Worm (Caenorhabditis elegans) whole organism, mixed stage, embryonic: ENCODE data around the gene lpr-3.
A peak's percentile ranks its signal among the peaks of the same experiment; 100 is the strongest.

ENCODE experiments used
- M03D4.4 ChIP-seq: sonication (generic microtip); optimal IDR thresholded peaks from 2 replicates; lab custom pipeline; 2017; ENCODE audit warnings: mild to moderate bottlenecking, missing genetic modification characterization, missing compliant biosample characterization
- blmp-1 ChIP-seq: fragments of 150-350 bp; optimal IDR thresholded peaks from 2 replicates; lab custom pipeline; 2014; ENCODE audit warnings: missing biosample characterization, missing genetic modification characterization
- ceh-43 ChIP-seq: fragments of 200-800 bp; sonication (Bioruptor generic); optimal IDR thresholded peaks from 2 replicates; lab custom pipeline; 2018; ENCODE audit warnings: mild to moderate bottlenecking, missing genetic modification characterization, moderate library complexity, missing compliant biosample characterization
- ceh-83 ChIP-seq: fragments of 200-800 bp; sonication (Bioruptor generic); optimal IDR thresholded peaks from 2 replicates; lab custom pipeline; 2018; ENCODE audit warnings: mild to moderate bottlenecking, missing genetic modification characterization, missing compliant biosample characterization
- ces-1 ChIP-seq: fragments of 150-350 bp; optimal IDR thresholded peaks from 2 replicates; lab custom pipeline; 2014; ENCODE audit warnings: missing biosample characterization, missing genetic modification reagents, missing genetic modification characterization
- cnd-1 ChIP-seq: fragments of 200-800 bp; sonication (Bioruptor generic); optimal IDR thresholded peaks from 2 replicates; lab custom pipeline; 2018; ENCODE audit warnings: mild to moderate bottlenecking, missing genetic modification characterization, missing compliant biosample characterization
- drap-1 ChIP-seq: fragments of 200-800 bp; sonication (Bioruptor generic); optimal IDR thresholded peaks from 3 replicates; lab custom pipeline; 2018; ENCODE audit warnings: mild to moderate bottlenecking, missing genetic modification characterization, missing compliant biosample characterization
- elt-1 ChIP-seq: sonication (generic microtip); optimal IDR thresholded peaks from 2 replicates; lab custom pipeline; 2017; ENCODE audit warnings: missing genetic modification characterization, mild to moderate bottlenecking, missing compliant biosample characterization, antibody characterized with exemption, moderate library complexity, borderline replicate concordance; ENCODE audit not compliant: insufficient read depth
- elt-3 ChIP-seq: fragments of 150-350 bp; optimal IDR thresholded peaks from 2 replicates; lab custom pipeline; 2014; ENCODE audit warnings: missing biosample characterization, missing genetic modification characterization
- flh-1 ChIP-seq: fragments of 200-800 bp; sonication (Bioruptor generic); optimal IDR thresholded peaks from 2 replicates; lab custom pipeline; 2018; ENCODE audit warnings: mild to moderate bottlenecking, missing genetic modification characterization, moderate library complexity, missing compliant biosample characterization
- ham-2 ChIP-seq: fragments of 200-800 bp; sonication (Bioruptor generic); optimal IDR thresholded peaks from 2 replicates; lab custom pipeline; 2018; ENCODE audit warnings: mild to moderate bottlenecking, missing genetic modification characterization, missing compliant biosample characterization
- hlh-1 ChIP-seq: fragments of 150-350 bp; optimal IDR thresholded peaks from 2 replicates; lab custom pipeline; 2014; ENCODE audit warnings: missing biosample characterization, missing genetic modification reagents, missing genetic modification characterization
- lin-13 ChIP-seq: fragments of 150-350 bp; optimal IDR thresholded peaks from 2 replicates; lab custom pipeline; 2014; ENCODE audit warnings: missing biosample characterization, missing genetic modification characterization
- lin-32 ChIP-seq: fragments of 200-800 bp; sonication (Bioruptor generic); optimal IDR thresholded peaks from 2 replicates; lab custom pipeline; 2018; ENCODE audit warnings: mild to moderate bottlenecking, missing genetic modification characterization, missing compliant biosample characterization
- mab-5 ChIP-seq: fragments of 150-350 bp; optimal IDR thresholded peaks from 2 replicates; lab custom pipeline; 2014; ENCODE audit warnings: missing biosample characterization, missing genetic modification characterization
- mep-1 ChIP-seq: fragments of 150-350 bp; optimal IDR thresholded peaks from 2 replicates; lab custom pipeline; 2017; ENCODE audit warnings: missing biosample characterization, missing genetic modification reagents, missing genetic modification characterization, inconsistent platforms
- nhr-12 ChIP-seq: fragments of 150-350 bp; optimal IDR thresholded peaks from 2 replicates; lab custom pipeline; 2014; ENCODE audit warnings: missing biosample characterization, missing genetic modification characterization
- nhr-237 ChIP-seq: fragments of 150-350 bp; optimal IDR thresholded peaks from 2 replicates; lab custom pipeline; 2014; ENCODE audit warnings: missing biosample characterization, missing genetic modification characterization
- nhr-28 ChIP-seq: fragments of 150-350 bp; optimal IDR thresholded peaks from 2 replicates; lab custom pipeline; 2014; ENCODE audit warnings: missing biosample characterization, missing genetic modification characterization
- nhr-76 ChIP-seq: sonication (generic microtip); optimal IDR thresholded peaks from 2 replicates; lab custom pipeline; 2017; ENCODE audit warnings: missing biosample characterization, missing genetic modification characterization
- pha-4 ChIP-seq: fragments of 150-350 bp; optimal IDR thresholded peaks from 2 replicates; lab custom pipeline; 2018; ENCODE audit warnings: missing biosample characterization, missing genetic modification reagents, missing genetic modification characterization
- sem-2 ChIP-seq: fragments of 200-800 bp; sonication (Bioruptor generic); optimal IDR thresholded peaks from 2 replicates; lab custom pipeline; 2018; ENCODE audit warnings: mild to moderate bottlenecking, missing genetic modification characterization, missing compliant biosample characterization
- snpc-4 ChIP-seq: fragments of 150-350 bp; optimal IDR thresholded peaks from 2 replicates; lab custom pipeline; 2014; ENCODE audit warnings: missing biosample characterization, missing genetic modification characterization
- sptf-1 ChIP-seq: sonication (generic microtip); optimal IDR thresholded peaks from 2 replicates; lab custom pipeline; 2017; ENCODE audit warnings: mild to moderate bottlenecking, missing genetic modification characterization, moderate library complexity, missing compliant biosample characterization
- tbx-8 ChIP-seq: fragments of 200-800 bp; sonication (Bioruptor generic); optimal IDR thresholded peaks from 2 replicates; lab custom pipeline; 2018; ENCODE audit warnings: mild to moderate bottlenecking, missing genetic modification characterization, moderate library complexity, missing compliant biosample characterization
- unc-120 ChIP-seq: sonication (generic microtip); optimal IDR thresholded peaks from 2 replicates; lab custom pipeline; 2017; ENCODE audit warnings: missing genetic modification characterization, missing compliant biosample characterization; ENCODE audit not compliant: poor library complexity, severe bottlenecking
- unc-39 ChIP-seq: fragments of 150-350 bp; optimal IDR thresholded peaks from 2 replicates; lab custom pipeline; 2014; ENCODE audit warnings: missing biosample characterization, missing genetic modification characterization
- unc-62 ChIP-seq: fragments of 150-350 bp; optimal IDR thresholded peaks from 2 replicates; lab custom pipeline; 2014; ENCODE audit warnings: missing biosample characterization, missing genetic modification reagents, missing genetic modification characterization
- ztf-11 ChIP-seq: fragments of 150-350 bp; optimal IDR thresholded peaks from 2 replicates; lab custom pipeline; 2014; ENCODE audit warnings: missing biosample characterization, missing genetic modification characterization

Gene lpr-3

DNA sequence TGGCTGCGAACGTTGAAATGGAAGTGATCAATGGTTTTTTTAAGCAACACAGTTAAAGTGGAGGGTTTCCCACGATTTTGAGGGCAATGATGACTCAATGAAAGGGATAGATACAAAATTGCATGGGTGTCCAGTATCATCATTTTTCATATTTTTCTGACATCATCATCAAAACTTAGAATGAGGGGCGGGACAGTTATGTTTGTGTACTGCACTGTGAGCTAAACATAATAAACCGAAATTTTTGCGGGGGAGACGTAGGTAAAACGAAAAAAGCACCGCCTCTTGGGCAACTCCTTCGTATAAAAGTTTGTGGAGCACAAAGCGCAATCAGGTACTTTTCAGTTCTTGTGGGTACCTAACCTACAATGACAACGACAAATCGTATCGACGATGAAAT, 3.6 kb upstream of the lpr-3 start, which contains the start of gene C09F12.2:
Gene C09F12.2 (plus strand): TSS at position 301 of the 400 bp plus-strand sequence.
- TF ChIP-seq nhr-12 (no peak), elt-3 (tag; lab: Kevin White, UChicago) (no peak), cnd-1 (tag; lab: Kevin White, UChicago) (no peak), unc-120 (tag; lab: Kevin White, UChicago) (no peak), nhr-76 (tag; lab: Kevin White, UChicago) (no peak)

DNA sequence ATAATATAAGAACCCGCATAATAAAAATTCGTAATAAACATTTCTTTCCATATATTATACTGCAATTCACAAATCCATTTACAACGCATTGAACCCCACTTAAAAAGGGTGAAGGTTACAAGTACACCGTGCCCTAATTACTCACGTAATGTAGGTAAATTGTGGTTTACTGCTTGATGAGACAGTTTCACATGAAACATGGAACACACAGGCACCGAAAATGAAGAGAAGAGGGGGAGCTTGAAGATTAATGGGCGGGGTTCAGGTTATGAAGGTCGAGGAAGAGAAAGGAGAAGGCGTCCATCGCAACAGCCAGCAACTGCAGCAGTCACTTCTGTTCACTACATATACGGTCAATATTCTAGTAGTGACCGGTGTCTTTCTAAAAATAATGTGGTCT, 2.5 kb downstream of the lpr-3 start, which contains the start of gene lpr-6:
Gene lpr-6 (plus strand): TSS at position 251 of the 400 bp plus-strand sequence.
- TF ChIP-seq ceh-43 (GFP tag; lab: Kevin White, UChicago) (peak; percentile 36), elt-1 (no peak)
- TF ChIP-seq, all 35 proteins: peak for 1

DNA sequence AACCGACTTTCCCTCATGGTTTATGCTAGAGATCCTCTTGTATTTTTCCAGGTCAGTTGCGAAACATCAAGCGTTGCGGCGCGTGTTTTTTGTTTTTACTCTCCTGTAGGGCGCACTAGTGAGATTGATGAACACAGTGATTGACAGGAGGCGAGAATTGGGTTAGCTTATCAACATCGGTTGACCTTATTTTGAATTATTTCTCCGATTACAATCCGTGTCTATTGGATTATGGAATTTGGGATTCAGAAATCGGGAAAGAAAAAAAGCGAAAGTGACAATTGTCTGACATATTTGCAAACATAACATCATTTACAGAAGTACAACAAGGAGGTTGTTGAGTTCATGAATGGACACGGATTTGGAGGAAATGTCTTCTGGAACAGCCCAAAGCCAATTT, 3.7 kb downstream of the lpr-3 start:
- TF ChIP-seq flh-1 (no peak), cnd-1 (tag; lab: Kevin White, UChicago) (no peak), unc-62 (GFP tag; lab: Kevin White, UChicago) (peak; percentile 55), pha-4 (tag; lab: Kevin White, UChicago) (no peak), blmp-1 (tag; lab: Kevin White, UChicago) (peak; percentile 59)

DNA sequence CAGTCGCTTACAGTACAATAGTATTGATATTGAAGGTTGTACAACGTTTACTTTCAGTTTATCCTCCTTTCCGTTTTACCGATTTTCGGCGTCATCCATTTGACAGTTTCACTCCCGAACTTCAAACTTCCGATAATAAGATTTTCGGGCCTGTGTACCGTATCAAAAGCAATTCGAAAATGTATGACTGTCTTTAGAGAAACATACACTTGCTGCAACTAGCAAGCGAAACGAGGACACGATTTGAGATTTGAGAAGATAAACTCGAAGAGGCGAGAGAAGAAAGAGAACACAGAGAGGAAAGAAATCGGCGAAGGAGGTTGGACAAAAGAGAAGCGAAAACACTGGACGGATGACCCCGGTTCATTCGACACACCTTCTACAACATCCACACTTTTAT, 4.7 kb downstream of the lpr-3 start, which contains the start of gene lpr-5:
Gene lpr-5 (plus strand): TSS at position 220 of the 400 bp plus-strand sequence.
- TF ChIP-seq tbx-8 (GFP tag; lab: Kevin White, UChicago) (no peak), blmp-1 (tag; lab: Kevin White, UChicago) (peak; percentile 4), ham-2 (peak; percentile 9), snpc-4 (tag; lab: Kevin White, UChicago) (no peak)

DNA sequence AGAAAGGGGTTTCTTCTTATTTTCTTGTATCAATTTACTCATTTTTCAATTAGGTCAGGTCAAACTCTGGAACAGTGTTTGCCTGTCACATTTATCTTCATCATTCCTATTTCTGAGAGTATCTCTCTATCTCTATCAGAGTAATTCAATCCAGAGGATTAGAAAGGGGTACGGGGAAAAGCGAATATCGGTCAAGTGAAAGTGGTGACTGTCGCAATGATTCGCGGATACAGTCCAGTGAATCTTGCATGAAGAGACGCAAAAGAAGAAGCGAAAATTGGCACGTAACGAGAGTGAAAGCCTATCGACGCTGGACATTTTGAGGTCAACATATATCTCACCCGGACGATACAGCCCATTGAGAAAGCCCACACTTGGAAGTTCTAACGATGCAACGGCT, 7.6 kb downstream of the lpr-3 start, which contains the start of gene lpr-4:
Gene lpr-4 (plus strand): TSS at position 328 of the 400 bp plus-strand sequence.
- TF ChIP-seq nhr-76 (tag; lab: Kevin White, UChicago) (no peak), pha-4 (tag; lab: Kevin White, UChicago) (no peak), unc-62 (GFP tag; lab: Kevin White, UChicago) (peak; percentile 57), nhr-237 (tag; lab: Kevin White, UChicago) (no peak), elt-1 (peak; percentile 5), blmp-1 (tag; lab: Kevin White, UChicago) (peak; percentile 98), ham-2 (peak; percentile 83), elt-3 (tag; lab: Kevin White, UChicago) (peak; percentile 57)

DNA sequence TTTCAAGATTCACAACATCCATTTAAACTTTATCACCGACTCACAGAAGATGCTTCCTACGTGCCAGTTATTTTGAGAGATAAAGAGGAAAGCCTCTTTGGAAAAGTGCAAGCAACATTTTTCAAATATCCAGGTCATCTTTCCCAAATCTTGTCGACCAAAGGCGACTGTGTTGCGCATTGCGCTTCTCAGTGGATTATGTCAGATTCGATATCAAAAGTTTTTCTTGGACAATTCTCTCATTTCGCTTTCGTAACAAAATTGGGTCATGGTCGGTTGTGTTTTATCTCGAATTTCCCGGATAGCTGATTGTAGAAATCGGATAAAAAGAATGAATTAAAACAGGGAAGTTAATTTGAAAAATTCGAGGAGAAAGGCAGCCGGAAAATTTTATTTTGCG, 10.1 kb downstream of the lpr-3 start:
- no peak for TF ChIP-seq lin-13 (tag; lab: Kevin White, UChicago)
- no peak for TF ChIP-seq lin-32 (GFP tag; lab: Kevin White, UChicago)
- no peak for TF ChIP-seq hlh-1 (tag; lab: Kevin White, UChicago)
- no peak for TF ChIP-seq mab-5
- no peak for TF ChIP-seq nhr-237 (tag; lab: Kevin White, UChicago)
- no peak for TF ChIP-seq unc-62 (GFP tag; lab: Kevin White, UChicago)
- no peak for TF ChIP-seq sptf-1 (tag; lab: Kevin White, UChicago)
- TF ChIP-seq elt-1 = peak; percentile 5
- no peak for TF ChIP-seq nhr-76 (tag; lab: Kevin White, UChicago)
- TF ChIP-seq pha-4 (tag; lab: Kevin White, UChicago) = no peak
- TF ChIP-seq ham-2 = peak; percentile 33
- no peak for TF ChIP-seq tbx-8 (GFP tag; lab: Kevin White, UChicago)
- no peak for TF ChIP-seq mep-1 (tag; lab: Kevin White, UChicago)
- TF ChIP-seq unc-39 = no peak
- no peak for TF ChIP-seq drap-1 (GFP tag; lab: Kevin White, UChicago)
- no peak for TF ChIP-seq nhr-12
- no peak for TF ChIP-seq ceh-83 (GFP tag; lab: Kevin White, UChicago)
- TF ChIP-seq ces-1 (GFP tag; lab: Kevin White, UChicago) = no peak
- TF ChIP-seq sem-2 (GFP tag; lab: Kevin White, UChicago) = no peak
- TF ChIP-seq cnd-1 (tag; lab: Kevin White, UChicago) = no peak
- peak; percentile 44 for TF ChIP-seq blmp-1 (tag; lab: Kevin White, UChicago)
- no peak for TF ChIP-seq ztf-11 (tag; lab: Kevin White, UChicago)
- TF ChIP-seq nhr-28 (tag; lab: Kevin White, UChicago) = no peak
- no peak for TF ChIP-seq flh-1
- no peak for TF ChIP-seq M03D4.4 (tag; lab: Kevin White, UChicago)
